Fruit fly (Drosophila melanogaster): Measurements from ENCODE around the gene TwdlS.

DNA sequence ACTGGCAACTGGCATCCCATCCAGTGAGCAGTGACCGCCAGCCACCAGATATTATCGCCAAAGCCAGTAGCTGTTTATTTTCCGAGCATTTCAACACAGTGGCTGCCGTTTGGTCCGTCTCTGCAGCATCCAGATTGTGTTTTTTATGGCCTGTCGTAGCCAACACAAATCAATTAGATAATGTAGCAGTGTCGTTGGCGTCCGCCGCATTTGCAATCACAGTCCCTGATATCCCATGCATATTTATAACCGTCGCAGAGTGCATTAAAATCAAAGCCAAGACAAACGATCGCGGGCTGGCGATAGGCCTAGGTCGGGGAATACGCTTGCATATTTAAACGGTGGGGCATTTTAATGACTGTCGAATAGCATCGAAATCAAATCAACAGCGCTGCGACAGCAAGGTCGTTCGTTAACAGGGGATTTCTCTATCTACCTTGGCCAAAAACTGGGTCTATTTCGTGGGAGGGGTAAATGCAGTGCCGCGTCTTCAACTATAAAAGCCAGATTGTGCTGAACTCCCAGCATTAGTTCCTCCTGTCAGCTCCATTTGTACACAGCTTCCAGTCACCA, 3.1 kb downstream of the TwdlS start, which contains the start of gene TwdlD:
- no peak for TF ChIP-seq fkh (GFP tag; optimal IDR thresholded peaks at IDR 0.05)
- no peak for TF ChIP-seq CG32006 (GFP tag; optimal IDR thresholded peaks at IDR 0.05)
- TF ChIP-seq Ets21C (GFP tag; optimal IDR thresholded peaks at IDR 0.05): no peak
- TF ChIP-seq CG16779 (tag; optimal IDR thresholded peaks at IDR 0.05): no peak
- no peak for TF ChIP-seq Sox14 (GFP tag; optimal IDR thresholded peaks at IDR 0.05)
